Fruit fly (Drosophila melanogaster) whole organism, embryonic: ENCODE measurements around the gene Gr97a.
A peak's percentile ranks its signal among the peaks of the same experiment; 100 is the strongest.

Experiments used
- Atf-2 ChIP-seq: fragments of 200-800 bp; sonication (Bioruptor generic); optimal IDR thresholded peaks from 2 replicates; lab custom pipeline; 2016; ENCODE audit warnings: missing biosample characterization, missing genetic modification characterization
- CG10959 ChIP-seq: fragments of 200-800 bp; sonication (Bioruptor generic); IDR thresholded peaks from 2 replicates; pipeline ENCODE4 v1.3.6; 2022; ENCODE audit warnings: missing biosample characterization, missing genetic modification characterization
- CG11085 ChIP-seq: fragments of 200-800 bp; sonication (Bioruptor generic); IDR thresholded peaks from 2 replicates; pipeline ENCODE4 v1.3.6; 2022; ENCODE audit warnings: missing biosample characterization, missing genetic modification characterization
- CG11695 ChIP-seq: fragments of 200-800 bp; sonication (Bioruptor generic); IDR thresholded peaks from 3 replicates; pipeline ENCODE4 v1.3.6; 2022; ENCODE audit warnings: missing biosample characterization, missing genetic modification characterization
- CG1233 ChIP-seq: fragments of 200-800 bp; sonication (Bioruptor generic); optimal IDR thresholded peaks from 4 replicates; lab custom pipeline; 2018; ENCODE audit warnings: missing biosample characterization, mild to moderate bottlenecking, missing genetic modification characterization
- CG13287 ChIP-seq: fragments of 200-800 bp; sonication (Bioruptor generic); IDR thresholded peaks from 2 replicates; pipeline ENCODE4 v1.3.6; 2022; ENCODE audit warnings: missing biosample characterization, missing genetic modification characterization; ENCODE audit not compliant: partially characterized antibody
- CG13296 ChIP-seq: fragments of 200-800 bp; sonication (Bioruptor generic); optimal IDR thresholded peaks from 3 replicates; lab custom pipeline; 2018; ENCODE audit warnings: missing biosample characterization, mild to moderate bottlenecking, missing genetic modification characterization
- CG14710 ChIP-seq: fragments of 200-800 bp; sonication (Bioruptor generic); optimal IDR thresholded peaks from 3 replicates; lab custom pipeline; 2019; ENCODE audit warnings: missing biosample characterization, mild to moderate bottlenecking, missing genetic modification characterization, moderate library complexity
- CG1647 ChIP-seq: fragments of 200-800 bp; sonication (Bioruptor generic); optimal IDR thresholded peaks from 3 replicates; lab custom pipeline; 2016; ENCODE audit warnings: missing biosample characterization, missing genetic modification characterization
- CG16779 ChIP-seq: fragments of 200-800 bp; sonication (Bioruptor generic); IDR thresholded peaks from 2 replicates; pipeline ENCODE4 v1.3.6; 2022; ENCODE audit warnings: missing biosample characterization, missing genetic modification characterization
- CG17612 ChIP-seq: fragments of 200-800 bp; sonication (Bioruptor generic); IDR thresholded peaks from 2 replicates; pipeline ENCODE4 v1.3.6; 2022; ENCODE audit warnings: missing biosample characterization, missing genetic modification characterization
- CG17802 ChIP-seq: fragments of 200-800 bp; sonication (Bioruptor generic); optimal IDR thresholded peaks from 2 replicates; lab custom pipeline; 2018; ENCODE audit warnings: missing biosample characterization, mild to moderate bottlenecking, missing genetic modification characterization, moderate library complexity
- CG18476 ChIP-seq: fragments of 200-800 bp; sonication (Bioruptor generic); optimal IDR thresholded peaks from 2 replicates; lab custom pipeline; 2016; ENCODE audit warnings: missing biosample characterization, mild to moderate bottlenecking, missing genetic modification characterization
- CG31224 ChIP-seq: fragments of 200-800 bp; sonication (Bioruptor generic); IDR thresholded peaks from 2 replicates; pipeline ENCODE4 v1.3.6; 2022; ENCODE audit warnings: missing biosample characterization, missing genetic modification characterization
- CG32532 ChIP-seq: fragments of 200-800 bp; sonication (Bioruptor generic); IDR thresholded peaks from 2 replicates; pipeline ENCODE4 v1.3.6; 2022; ENCODE audit warnings: missing biosample characterization, missing genetic modification characterization
- CG34224 ChIP-seq: fragments of 200-800 bp; sonication (Bioruptor generic); IDR thresholded peaks from 3 replicates; pipeline ENCODE4 v1.3.6; 2022; ENCODE audit warnings: missing biosample characterization, missing genetic modification characterization; ENCODE audit not compliant: partially characterized antibody
- CG3726 ChIP-seq: fragments of 200-800 bp; sonication (Bioruptor generic); IDR thresholded peaks from 3 replicates; pipeline ENCODE4, ENCODE4 v1.3.6; 2022; ENCODE audit warnings: missing biosample characterization, missing genetic modification characterization
- CG6813 ChIP-seq: fragments of 200-800 bp; sonication (Bioruptor generic); optimal IDR thresholded peaks from 2 replicates; lab custom pipeline; 2017; ENCODE audit warnings: missing biosample characterization, missing genetic modification characterization, mild to moderate bottlenecking, moderate library complexity, missing genetic modification reagents
- CG7928 ChIP-seq: fragments of 200-800 bp; sonication (Bioruptor generic); optimal IDR thresholded peaks from 2 replicates; lab custom pipeline; 2017; ENCODE audit warnings: missing biosample characterization, mild to moderate bottlenecking, missing genetic modification characterization
- CG8359 ChIP-seq: fragments of 200-800 bp; sonication (Bioruptor generic); optimal IDR thresholded peaks from 2 replicates; lab custom pipeline; 2017; ENCODE audit warnings: missing biosample characterization, mild to moderate bottlenecking, missing genetic modification characterization, borderline replicate concordance
- CG8388 ChIP-seq: fragments of 200-800 bp; sonication (Bioruptor generic); optimal IDR thresholded peaks from 2 replicates; lab custom pipeline; 2019; ENCODE audit warnings: missing biosample characterization, mild to moderate bottlenecking, missing genetic modification characterization, moderate library complexity
- CG8478 ChIP-seq: fragments of >200 bp; optimal IDR thresholded peaks from 2 replicates; lab custom pipeline; 2018
- CG8944 ChIP-seq: fragments of 200-800 bp; sonication (Bioruptor generic); optimal IDR thresholded peaks from 3 replicates; lab custom pipeline; 2016; ENCODE audit warnings: missing biosample characterization, missing genetic modification characterization
- Dip2 ChIP-seq: fragments of 200-800 bp; sonication (Bioruptor generic); IDR thresholded peaks from 2 replicates; pipeline ENCODE4 v1.3.6; 2022; ENCODE audit warnings: missing biosample characterization, missing genetic modification characterization
- Dip3 ChIP-seq: fragments of 200-800 bp; sonication (Bioruptor generic); optimal IDR thresholded peaks from 3 replicates; lab custom pipeline; 2016; ENCODE audit warnings: missing biosample characterization, missing genetic modification characterization
- Dll ChIP-seq: fragments of 200-800 bp; sonication (Bioruptor generic); IDR thresholded peaks from 4 replicates; pipeline ENCODE4 v1.3.6; 2022; ENCODE audit warnings: missing biosample characterization, missing genetic modification characterization; ENCODE audit not compliant: partially characterized antibody
- HLH3B ChIP-seq: fragments of 200-800 bp; sonication (Bioruptor generic); IDR thresholded peaks from 2 replicates; pipeline ENCODE4 v1.3.6; 2022; ENCODE audit warnings: missing biosample characterization, missing genetic modification characterization
- Hand ChIP-seq: fragments of 200-800 bp; sonication (Bioruptor generic); optimal IDR thresholded peaks from 2 replicates; lab custom pipeline; 2017; ENCODE audit warnings: mild to moderate bottlenecking, missing biosample characterization, missing genetic modification reagents, missing genetic modification characterization
- HmgZ ChIP-seq: fragments of 200-800 bp; sonication (Bioruptor generic); optimal IDR thresholded peaks from 2 replicates; lab custom pipeline; 2018; ENCODE audit warnings: missing biosample characterization, mild to moderate bottlenecking, missing genetic modification characterization
- Hmx ChIP-seq: fragments of 200-800 bp; sonication (Bioruptor generic); optimal IDR thresholded peaks from 2 replicates; lab custom pipeline; 2016; ENCODE audit warnings: missing biosample characterization, missing genetic modification characterization
- Hr3 ChIP-seq: fragments of 200-800 bp; sonication (Bioruptor generic); optimal IDR thresholded peaks from 3 replicates; lab custom pipeline; 2016; ENCODE audit warnings: missing biosample characterization, missing genetic modification characterization
- Pdp1 ChIP-seq, 2 experiments: fragments of 200-800 bp; sonication (Bioruptor generic); optimal IDR thresholded peaks; 3 replicates each; lab custom pipeline; 2016; ENCODE audit warnings: missing biosample characterization in 2 of 2, missing genetic modification characterization in 2 of 2, mild to moderate bottlenecking in 1 of 2, moderate library complexity in 1 of 2
- Ravus ChIP-seq: fragments of 200-800 bp; sonication (Bioruptor generic); IDR thresholded peaks from 2 replicates; pipeline ENCODE4 v1.3.6; 2022; ENCODE audit warnings: missing biosample characterization, missing genetic modification characterization
- Stat92E ChIP-seq, 3 experiments: fragments of >200 bp in 2 of 3; fragments of 200-800 bp in 1 of 3; sonication (Bioruptor generic) in 1 of 3; optimal IDR thresholded peaks; 2 replicates each; lab custom pipeline; 2017 to 2019; ENCODE audit warnings: missing biosample characterization in 3 of 3, missing genetic modification characterization in 3 of 3, mild to moderate bottlenecking in 1 of 3, moderate library complexity in 1 of 3
- abd-A ChIP-seq: fragments of 200-800 bp; sonication (Bioruptor generic); optimal IDR thresholded peaks from 3 replicates; lab custom pipeline; 2019; ENCODE audit warnings: missing biosample characterization, mild to moderate bottlenecking, missing genetic modification characterization, moderate library complexity
- bab2 ChIP-seq: fragments of 200-800 bp; sonication (Bioruptor generic); optimal IDR thresholded peaks from 2 replicates; lab custom pipeline; 2016; ENCODE audit warnings: missing biosample characterization, missing genetic modification characterization
- bbx ChIP-seq: fragments of 200-800 bp; sonication (Bioruptor generic); IDR thresholded peaks from 2 replicates; pipeline ENCODE4 v1.3.6; 2022; ENCODE audit warnings: missing biosample characterization, missing genetic modification characterization; ENCODE audit not compliant: partially characterized antibody
- cato ChIP-seq: fragments of 200-800 bp; sonication (Bioruptor generic); optimal IDR thresholded peaks from 2 replicates; lab custom pipeline; 2016; ENCODE audit warnings: missing biosample characterization, missing genetic modification characterization, borderline replicate concordance
- en ChIP-seq: fragments of 200-800 bp; sonication (Bioruptor generic); optimal IDR thresholded peaks from 2 replicates; lab custom pipeline; 2016; ENCODE audit warnings: missing biosample characterization, missing genetic modification characterization
- exex ChIP-seq: fragments of 200-800 bp; sonication (Bioruptor generic); optimal IDR thresholded peaks from 4 replicates; lab custom pipeline; 2018; ENCODE audit warnings: missing biosample characterization, mild to moderate bottlenecking, missing genetic modification characterization, moderate library complexity
- fd3F ChIP-seq: fragments of 200-800 bp; sonication (Bioruptor generic); optimal IDR thresholded peaks from 2 replicates; lab custom pipeline; 2018; ENCODE audit warnings: missing biosample characterization, mild to moderate bottlenecking, missing genetic modification characterization, moderate library complexity
- grn ChIP-seq: fragments of 200-800 bp; sonication (Bioruptor generic); optimal IDR thresholded peaks from 3 replicates; lab custom pipeline; 2017; ENCODE audit warnings: missing biosample characterization, missing genetic modification characterization
- ind ChIP-seq: fragments of 200-800 bp; sonication (Bioruptor generic); optimal IDR thresholded peaks from 3 replicates; lab custom pipeline; 2016; ENCODE audit warnings: missing biosample characterization, missing genetic modification characterization
- lab ChIP-seq: fragments of 200-800 bp; sonication (Bioruptor generic); optimal IDR thresholded peaks from 3 replicates; lab custom pipeline; 2017; ENCODE audit warnings: missing biosample characterization, missing genetic modification characterization, mild to moderate bottlenecking, moderate library complexity, missing genetic modification reagents
- p53 ChIP-seq: fragments of 200-800 bp; sonication (Bioruptor generic); optimal IDR thresholded peaks from 2 replicates; lab custom pipeline; 2016; ENCODE audit warnings: missing biosample characterization, missing genetic modification characterization
- pb ChIP-seq: fragments of 200-800 bp; sonication (Bioruptor generic); optimal IDR thresholded peaks from 3 replicates; lab custom pipeline; 2016; ENCODE audit warnings: missing biosample characterization, missing genetic modification characterization
- pfk ChIP-seq: fragments of 200-800 bp; sonication (Bioruptor generic); optimal IDR thresholded peaks from 2 replicates; lab custom pipeline; 2018; ENCODE audit warnings: missing biosample characterization, mild to moderate bottlenecking, missing genetic modification characterization, moderate library complexity
- pros ChIP-seq: fragments of 200-800 bp; sonication (Bioruptor generic); optimal IDR thresholded peaks from 3 replicates; lab custom pipeline; 2019; ENCODE audit warnings: missing biosample characterization, mild to moderate bottlenecking, missing genetic modification characterization, moderate library complexity
- rib ChIP-seq: fragments of 200-800 bp; sonication (Bioruptor generic); IDR thresholded peaks from 2 replicates; pipeline ENCODE4 v1.3.6; 2022; ENCODE audit warnings: missing biosample characterization, missing genetic modification characterization
- toy ChIP-seq: fragments of 200-800 bp; sonication (Bioruptor generic); IDR thresholded peaks from 2 replicates; pipeline ENCODE4 v1.3.6; 2022; ENCODE audit warnings: missing biosample characterization, missing genetic modification characterization
- zfh1 ChIP-seq: fragments of 200-800 bp; sonication (Bioruptor generic); IDR thresholded peaks from 3 replicates; pipeline ENCODE4 v1.3.6; 2022; ENCODE audit warnings: missing biosample characterization, missing genetic modification characterization

Gr97a gene

dm6 chr3R:26928424-26928823, 37.9 kb downstream of the Gr97a start (continued):
- no peak for TF ChIP-seq Hmx
- TF ChIP-seq CG1233 (GFP tag; lab: Kevin White, UChicago) = peak; percentile 13
- no peak for TF ChIP-seq CG8944 (GFP tag; lab: Kevin White, UChicago)
- TF ChIP-seq CG7928 (GFP tag; lab: Kevin White, UChicago) = no peak
- TF ChIP-seq Hand (GFP tag; lab: Kevin White, UChicago) = no peak
- TF ChIP-seq CG11085 = no peak
- TF ChIP-seq fd3F (GFP tag; lab: Kevin White, UChicago) = peak; percentile 61
- TF ChIP-seq HLH3B (GFP tag; lab: Robert Waterston, UW) = peak; percentile 66
- no peak for TF ChIP-seq Atf-2
- TF ChIP-seq pfk (GFP tag; lab: Kevin White, UChicago) = no peak
- no peak for TF ChIP-seq CG17802 (tag; lab: Kevin White, UChicago)
- peak; percentile 34; the same call in 1 of the 3 replicates for TF ChIP-seq CG11695
- no peak for TF ChIP-seq Ravus (GFP tag; lab: Robert Waterston, UW)
- TF ChIP-seq CG18476 (GFP tag; lab: Kevin White, UChicago) = no peak
- no peak for TF ChIP-seq abd-A (tag; lab: Kevin White, UChicago)
- TF ChIP-seq en = no peak
- TF ChIP-seq CG3726 (GFP tag; lab: Robert Waterston, UW) = no peak
- no peak for TF ChIP-seq CG14710
- no peak for TF ChIP-seq CG1647
- TF ChIP-seq Dip2 (GFP tag; lab: Robert Waterston, UW) = no peak
- TF ChIP-seq rib = no peak
- no peak for TF ChIP-seq CG34224 (GFP tag; lab: Robert Waterston, UW)
- TF ChIP-seq HmgZ = peak; percentile 4
- peak; percentile 39 for TF ChIP-seq ind (GFP tag; lab: Kevin White, UChicago)
- TF ChIP-seq bbx = no peak
- no peak for TF ChIP-seq cato (GFP tag; lab: Kevin White, UChicago)
- no peak for TF ChIP-seq CG13287
- no peak for TF ChIP-seq Dll (GFP tag; lab: Robert Waterston, UW)
- TF ChIP-seq Dip3 (GFP tag; lab: Kevin White, UChicago) = no peak
- no peak for TF ChIP-seq pros
- TF ChIP-seq CG8388 = peak; percentile 57
- no peak for TF ChIP-seq Stat92E (GFP tag; optimal IDR thresholded peaks at IDR 0.05; lab: Kevin White, UChicago)
- TF ChIP-seq bab2 (GFP tag; lab: Kevin White, UChicago) = no peak
- TF ChIP-seq exex = no peak
- 0 out of 3 replicates have a peak, but pooled peaks have one; percentile 29 for TF ChIP-seq zfh1
- TF ChIP-seq pb (GFP tag; lab: Kevin White, UChicago) = no peak
- peak; percentile 56 for TF ChIP-seq lab (GFP tag; lab: Kevin White, UChicago)
- TF ChIP-seq Pdp1 (GFP tag; optimal IDR thresholded peaks at IDR 0.05; lab: Kevin White, UChicago) = no peak
- no peak for TF ChIP-seq grn (GFP tag; lab: Kevin White, UChicago)
- no peak for TF ChIP-seq CG31224
- no peak for TF ChIP-seq CG17612
- TF ChIP-seq CG8478 (lab: Kevin White, UChicago) = no peak
- TF ChIP-seq CG16779 (GFP tag; lab: Robert Waterston, UW) = no peak
- peak; percentile 35 for TF ChIP-seq CG13296 (GFP tag; lab: Kevin White, UChicago)
- peak; percentile 5 for TF ChIP-seq CG8359 (GFP tag; lab: Kevin White, UChicago)
- peak; percentile 42 for TF ChIP-seq CG6813 (GFP tag; lab: Kevin White, UChicago)
- no peak for TF ChIP-seq CG32532 (GFP tag; lab: Robert Waterston, UW)
- TF ChIP-seq Hr3 (GFP tag; lab: Kevin White, UChicago) = peak; percentile 15
- TF ChIP-seq toy (GFP tag; lab: Robert Waterston, UW) = no peak
- TF ChIP-seq p53 = no peak
- no peak for TF ChIP-seq CG10959 (GFP tag; lab: Robert Waterston, UW)
